Fruit fly (Drosophila melanogaster) whole organism, prepupa: ENCODE data around the gene Prp18.

ENCODE experiments used
- CG15336 ChIP-seq: fragments of 200-800 bp; sonication (Bioruptor generic); IDR thresholded peaks from 2 replicates; pipeline ENCODE4 v1.3.6; 2022; ENCODE audit warnings: missing biosample characterization, missing genetic modification characterization
- CG1621 ChIP-seq: fragments of 200-800 bp; sonication (Bioruptor generic); optimal IDR thresholded peaks from 3 replicates; lab custom pipeline; 2018; ENCODE audit warnings: missing biosample characterization, mild to moderate bottlenecking, missing genetic modification characterization
- CG16779 ChIP-seq: fragments of 200-800 bp; sonication (Bioruptor generic); optimal IDR thresholded peaks from 3 replicates; lab custom pipeline; 2017; ENCODE audit warnings: missing biosample characterization, mild to moderate bottlenecking, missing genetic modification characterization
- CG3032 ChIP-seq: fragments of 200-800 bp; optimal IDR thresholded peaks from 2 replicates; lab custom pipeline; 2019; ENCODE audit warnings: missing biosample characterization, mild to moderate bottlenecking, missing genetic modification characterization, moderate library complexity
- CG31627 ChIP-seq: fragments of 200-800 bp; sonication (Bioruptor generic); optimal IDR thresholded peaks from 3 replicates; lab custom pipeline; 2016; ENCODE audit warnings: missing biosample characterization, missing genetic modification characterization
- CG32006 ChIP-seq: fragments of 200-800 bp; sonication (Bioruptor generic); optimal IDR thresholded peaks from 3 replicates; lab custom pipeline; 2017; ENCODE audit warnings: missing biosample characterization, mild to moderate bottlenecking, missing genetic modification characterization
- CG34406 ChIP-seq: fragments of 200-800 bp; sonication (Bioruptor generic); optimal IDR thresholded peaks from 3 replicates; lab custom pipeline; 2016; ENCODE audit warnings: missing biosample characterization, missing genetic modification characterization
- CG3919 ChIP-seq: fragments of 200-800 bp; sonication (Bioruptor generic); optimal IDR thresholded peaks from 3 replicates; lab custom pipeline; 2016; ENCODE audit warnings: missing biosample characterization, missing genetic modification characterization
- CG4318 ChIP-seq: fragments of 200-800 bp; sonication (Bioruptor generic); optimal IDR thresholded peaks from 3 replicates; lab custom pipeline; 2017; ENCODE audit warnings: missing biosample characterization, mild to moderate bottlenecking, missing genetic modification characterization
- CG6792 ChIP-seq: fragments of 200-800 bp; sonication (Bioruptor generic); optimal IDR thresholded peaks from 3 replicates; lab custom pipeline; 2016; ENCODE audit warnings: missing biosample characterization, missing genetic modification characterization
- CG6854 ChIP-seq: fragments of 200-800 bp; sonication (Bioruptor generic); optimal IDR thresholded peaks from 2 replicates; lab custom pipeline; 2017; ENCODE audit warnings: missing biosample characterization, mild to moderate bottlenecking, missing genetic modification characterization
- CG7368 ChIP-seq: fragments of 200-800 bp; sonication (Bioruptor generic); optimal IDR thresholded peaks from 3 replicates; lab custom pipeline; 2016; ENCODE audit warnings: missing biosample characterization, missing genetic modification characterization
- CG8319 ChIP-seq: fragments of 200-800 bp; sonication (Bioruptor generic); optimal IDR thresholded peaks from 3 replicates; lab custom pipeline; 2016; ENCODE audit warnings: missing biosample characterization, missing genetic modification characterization
- CG8632 ChIP-seq: fragments of 200-800 bp; sonication (Bioruptor generic); optimal IDR thresholded peaks from 3 replicates; lab custom pipeline; 2016; ENCODE audit warnings: missing biosample characterization, missing genetic modification characterization
- CG9139 ChIP-seq: fragments of 200-800 bp; sonication (Bioruptor generic); optimal IDR thresholded peaks from 3 replicates; lab custom pipeline; 2017; ENCODE audit warnings: missing biosample characterization, mild to moderate bottlenecking, missing genetic modification characterization
- Eip78C ChIP-seq: fragments of 200-800 bp; sonication (Bioruptor generic); peaks from one replicate; lab custom pipeline; 2016; ENCODE audit warnings: missing biosample characterization, missing genetic modification characterization
- Ets21C ChIP-seq: fragments of 200-800 bp; sonication (Bioruptor generic); optimal IDR thresholded peaks from 3 replicates; lab custom pipeline; 2016; ENCODE audit warnings: missing biosample characterization, missing genetic modification characterization
- Gug ChIP-seq: fragments of 200-800 bp; sonication (Bioruptor generic); IDR thresholded peaks from 2 replicates; pipeline ENCODE4 v1.3.6; 2022; ENCODE audit warnings: missing biosample characterization, missing genetic modification characterization
- Hr39 ChIP-seq: fragments of 200-800 bp; sonication (Bioruptor generic); optimal IDR thresholded peaks from 2 replicates; lab custom pipeline; 2016; ENCODE audit warnings: missing biosample characterization, missing genetic modification characterization
- Hr4 ChIP-seq: fragments of 200-800 bp; sonication (Bioruptor generic); optimal IDR thresholded peaks from 3 replicates; lab custom pipeline; 2016; ENCODE audit warnings: missing biosample characterization, missing genetic modification characterization
- Lpt ChIP-seq: fragments of 200-800 bp; sonication (Bioruptor generic); optimal IDR thresholded peaks from 3 replicates; lab custom pipeline; 2016; ENCODE audit warnings: missing biosample characterization, missing genetic modification characterization
- Met ChIP-seq: fragments of 200-800 bp; sonication (Bioruptor generic); optimal IDR thresholded peaks from 3 replicates; lab custom pipeline; 2016; ENCODE audit warnings: missing biosample characterization, missing genetic modification characterization
- OdsH ChIP-seq: fragments of 200-800 bp; sonication (Bioruptor generic); optimal IDR thresholded peaks from 3 replicates; lab custom pipeline; 2016; ENCODE audit warnings: missing biosample characterization, missing genetic modification characterization
- Smox ChIP-seq: fragments of 200-800 bp; sonication (Bioruptor generic); optimal IDR thresholded peaks from 3 replicates; lab custom pipeline; 2016; ENCODE audit warnings: missing biosample characterization, missing genetic modification characterization
- achi ChIP-seq: fragments of 200-800 bp; sonication (Bioruptor generic); optimal IDR thresholded peaks from 3 replicates; lab custom pipeline; 2016; ENCODE audit warnings: missing biosample characterization, missing genetic modification characterization
- dac ChIP-seq: fragments of 200-800 bp; sonication (Bioruptor generic); optimal IDR thresholded peaks from 2 replicates; lab custom pipeline; 2017; ENCODE audit warnings: missing biosample characterization, mild to moderate bottlenecking, missing genetic modification characterization
- eg ChIP-seq: fragments of 200-800 bp; sonication (Bioruptor generic); IDR thresholded peaks from 3 replicates; pipeline ENCODE4 v1.3.6; 2022; ENCODE audit warnings: missing biosample characterization, missing genetic modification characterization
- fkh ChIP-seq: fragments of 200-800 bp; sonication (Bioruptor generic); optimal IDR thresholded peaks from 3 replicates; lab custom pipeline; 2017; ENCODE audit warnings: missing biosample characterization, mild to moderate bottlenecking, missing genetic modification characterization, moderate library complexity
- lz ChIP-seq: fragments of 200-800 bp; sonication (Bioruptor generic); optimal IDR thresholded peaks from 3 replicates; lab custom pipeline; 2016; ENCODE audit warnings: missing biosample characterization, missing genetic modification characterization
- net ChIP-seq: fragments of 200-800 bp; sonication (Bioruptor generic); optimal IDR thresholded peaks from 3 replicates; lab custom pipeline; 2016; ENCODE audit warnings: missing biosample characterization, missing genetic modification characterization
- pdm3 ChIP-seq: fragments of 200-800 bp; sonication (Bioruptor generic); optimal IDR thresholded peaks from 3 replicates; lab custom pipeline; 2016; ENCODE audit warnings: missing biosample characterization, missing genetic modification characterization
- ss ChIP-seq, 2 experiments: fragments of 200-800 bp; sonication (Bioruptor generic); optimal IDR thresholded peaks; 2 replicates in 1 of 2; 3 replicates in 1 of 2; lab custom pipeline; 2017 to 2018; ENCODE audit warnings: mild to moderate bottlenecking in 2 of 2, missing biosample characterization in 2 of 2, missing genetic modification characterization in 2 of 2, moderate library complexity in 1 of 2
- vri ChIP-seq: fragments of 200-800 bp; sonication (Bioruptor generic); optimal IDR thresholded peaks from 3 replicates; lab custom pipeline; 2016; ENCODE audit warnings: missing biosample characterization, mild to moderate bottlenecking, missing genetic modification characterization

Prp18 gene

DNA sequence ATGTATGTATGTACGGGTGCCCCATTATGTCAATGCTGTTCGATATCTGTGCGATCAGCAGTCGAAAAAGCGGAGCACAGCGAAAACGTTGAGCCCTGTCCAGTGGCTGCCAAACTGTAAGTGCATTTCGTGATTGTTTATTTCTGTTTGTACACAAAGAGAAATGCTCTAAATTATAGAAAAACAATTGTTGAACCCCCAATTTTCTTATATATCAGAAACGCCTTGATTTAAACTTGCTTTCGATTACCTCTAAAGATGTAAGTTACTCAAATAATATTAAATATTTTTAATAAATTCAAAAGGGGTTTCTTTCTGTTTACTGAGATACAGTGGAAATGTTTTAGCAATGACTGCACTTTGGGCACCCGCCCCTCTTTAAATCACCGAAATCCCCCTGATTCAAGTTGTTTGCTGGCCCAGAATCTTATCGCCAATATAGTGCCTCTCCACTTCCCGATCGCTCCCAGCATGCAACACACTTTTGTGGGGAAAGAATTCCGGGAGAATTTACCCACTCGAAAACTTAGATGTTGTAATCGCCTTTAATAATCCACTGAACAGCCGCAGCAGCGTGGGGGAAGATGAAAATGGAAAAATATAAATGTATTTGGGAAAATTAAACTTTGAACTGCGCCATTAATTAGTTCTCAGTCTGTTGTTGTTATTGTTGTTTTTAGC lies 16.2 kb downstream of the Prp18 start (continued):
- TF ChIP-seq Gug (GFP tag; lab: Robert Waterston, UW) (peak; percentile 67; the same call in 1 of the 2 replicates), Eip78C (GFP tag; lab: Kevin White, UChicago) (peak; percentile 78), CG3032 (tag; lab: Kevin White, UChicago) (no peak), Ets21C (GFP tag; lab: Kevin White, UChicago) (no peak), CG16779 (tag; lab: Kevin White, UChicago) (no peak), CG4318 (GFP tag; lab: Kevin White, UChicago) (no peak), CG1621 (tag; lab: Kevin White, UChicago) (no peak), CG7368 (GFP tag; lab: Kevin White, UChicago) (no peak), CG8319 (GFP tag; lab: Kevin White, UChicago) (no peak), achi (GFP tag; lab: Kevin White, UChicago) (peak; percentile 33), pdm3 (GFP tag; lab: Kevin White, UChicago) (peak; percentile 7), Hr4 (GFP tag; lab: Kevin White, UChicago) (peak; percentile 23), Met (GFP tag; lab: Kevin White, UChicago) (peak; percentile 7), CG31627 (GFP tag; lab: Kevin White, UChicago) (no peak), Lpt (GFP tag; lab: Kevin White, UChicago) (no peak), lz (no peak), net (peak; percentile 28), CG32006 (GFP tag; lab: Kevin White, UChicago) (peak; percentile 49), Smox (GFP tag; lab: Kevin White, UChicago) (no peak)

DNA sequence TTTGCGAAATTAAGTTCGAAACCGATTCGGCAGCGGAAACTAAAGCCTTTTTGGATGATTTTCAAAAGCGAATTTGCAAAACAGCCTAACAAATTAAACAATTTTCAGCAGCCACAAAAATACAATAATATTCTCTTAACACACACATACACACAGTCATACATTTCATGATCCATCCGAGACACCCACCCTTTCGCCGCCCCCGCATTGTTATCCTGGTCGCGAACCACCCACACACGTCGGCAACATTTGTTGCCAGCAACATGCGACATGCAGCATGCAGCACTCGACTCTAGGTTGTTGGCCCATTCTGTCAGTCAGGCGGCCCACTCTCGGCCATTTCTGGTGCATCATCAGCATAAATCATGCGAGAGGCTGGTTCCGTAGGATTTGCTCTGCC lies 17.0 kb downstream of the Prp18 start:
- TF ChIP-seq net (no peak), CG3919 (GFP tag; lab: Kevin White, UChicago) (no peak), Hr39 (GFP tag; lab: Kevin White, UChicago) (no peak), eg (GFP tag; lab: Robert Waterston, UW) (0 out of 3 replicates have a peak, but pooled peaks have one; percentile 11)

- no peak for TF ChIP-seq CG7368 (GFP tag; lab: Kevin White, UChicago)
- no peak for TF ChIP-seq CG9139 (GFP tag; lab: Kevin White, UChicago)
- TF ChIP-seq vri (GFP tag; lab: Kevin White, UChicago) = no peak
- TF ChIP-seq CG32006 (GFP tag; lab: Kevin White, UChicago) = no peak
- no peak for TF ChIP-seq Hr4 (GFP tag; lab: Kevin White, UChicago)
- no peak for TF ChIP-seq net
- no peak for TF ChIP-seq Lpt (GFP tag; lab: Kevin White, UChicago)
- no peak for TF ChIP-seq Smox (GFP tag; lab: Kevin White, UChicago)
- TF ChIP-seq CG8632 = no peak
- TF ChIP-seq CG15336 (GFP tag; lab: Robert Waterston, UW) = no peak
- TF ChIP-seq ss (GFP tag; optimal IDR thresholded peaks at IDR 0.05; lab: Kevin White, UChicago) = no peak
- no peak for TF ChIP-seq dac (GFP tag; lab: Kevin White, UChicago)
- TF ChIP-seq CG16779 (tag; lab: Kevin White, UChicago) = no peak
- no peak for TF ChIP-seq CG6792 (GFP tag; lab: Kevin White, UChicago)
- TF ChIP-seq Ets21C (GFP tag; lab: Kevin White, UChicago) = no peak
- TF ChIP-seq pdm3 (GFP tag; lab: Kevin White, UChicago) = no peak
- TF ChIP-seq CG34406 (GFP tag; lab: Kevin White, UChicago) = no peak
- no peak for TF ChIP-seq OdsH (GFP tag; lab: Kevin White, UChicago)
These were observed 19.2 kb downstream of the Prp18 start for dm6 chr3R:19011885-19012284.

DNA sequence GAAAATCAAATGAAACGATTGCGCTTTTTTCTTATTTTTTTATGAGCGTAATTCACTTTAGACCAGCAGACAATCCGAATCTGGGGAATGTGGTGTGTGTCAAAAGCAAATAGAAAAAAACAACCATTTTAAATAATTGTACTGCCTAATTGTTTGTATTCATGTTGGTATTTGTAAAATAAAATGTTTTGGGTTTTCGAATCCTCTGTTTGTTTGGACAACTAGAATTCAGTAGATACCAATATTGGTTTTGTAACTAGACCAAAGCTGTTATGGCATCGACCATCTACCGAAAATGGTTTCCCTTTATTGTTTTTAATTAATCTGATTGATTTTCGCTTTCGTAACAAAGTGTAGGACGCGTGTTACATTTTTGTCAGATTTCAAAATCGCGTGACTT lies 20.1 kb downstream of the Prp18 start:
- no peak for TF ChIP-seq CG6854 (GFP tag; lab: Kevin White, UChicago)
- TF ChIP-seq fkh = peak; percentile 73
